Worm (Caenorhabditis elegans) whole organism, dauer: ENCODE results near the gene pps-1.

ENCODE experiments used
- unc-62 ChIP-seq: sonication (generic microtip); optimal IDR thresholded peaks from 2 replicates; lab custom pipeline; 2017; ENCODE audit warnings: missing biosample characterization, missing genetic modification reagents, missing genetic modification characterization

Gene pps-1

DNA sequence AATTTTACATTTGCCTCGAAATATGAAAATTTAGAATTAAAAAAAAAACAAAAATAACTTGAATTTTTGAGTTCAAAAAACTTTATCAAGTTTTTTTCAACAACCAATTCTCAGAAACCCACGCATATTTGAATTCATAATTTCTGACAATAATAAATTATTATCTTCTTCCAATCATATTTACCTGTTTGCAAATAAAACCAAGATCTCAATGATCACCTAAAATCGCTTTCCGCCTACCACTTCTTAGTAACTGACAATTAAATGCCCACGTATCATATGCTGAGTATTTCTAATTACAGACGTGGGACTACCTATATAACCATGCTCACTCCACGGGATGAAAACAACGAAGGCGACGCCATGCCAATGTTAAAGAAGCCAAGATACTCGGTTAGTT, at the start of gene pps-1:
pps-1 (plus strand) TSS at position 301 of the 400 bp plus-strand sequence.
- TF ChIP-seq unc-62 (GFP tag; lab: Kevin White, UChicago) = no peak

- no peak for TF ChIP-seq unc-62 (GFP tag; lab: Kevin White, UChicago)
Measured at ce11 chrIV:10112570-10112969, 49.2 kb upstream of the pps-1 start, which contains the start of gene nsph-3.2. Gene nsph-3.2, plus strand, starts transcription at chrIV:10112870.

- TF ChIP-seq unc-62 (GFP tag; lab: Kevin White, UChicago) = no peak
Measured at ce11 chrIV:10115142-10115541, 46.7 kb upstream of the pps-1 start, which contains the start of gene C04G2.10. Gene C04G2.10, plus strand, starts transcription at chrIV:10115442.

DNA sequence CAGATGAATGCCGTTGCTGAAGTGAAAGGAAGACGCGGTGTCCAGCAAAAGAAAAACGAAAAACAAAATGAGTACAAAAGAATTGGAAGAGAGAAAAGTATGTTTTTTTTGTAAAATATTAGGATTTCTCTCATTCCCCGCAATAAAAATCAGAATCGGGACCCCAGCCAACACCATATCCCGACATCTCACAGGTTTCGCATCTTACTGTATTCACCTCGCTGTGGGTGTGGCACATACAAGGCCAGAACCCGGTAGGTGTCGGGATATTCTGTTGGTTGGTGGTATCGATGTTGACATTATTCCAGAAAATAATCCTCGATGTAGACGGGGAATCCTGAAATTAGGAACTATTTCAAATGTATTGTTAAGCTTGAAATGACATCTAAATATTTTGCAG, 45.0 kb upstream of the pps-1 start:
- TF ChIP-seq unc-62 (GFP tag; lab: Kevin White, UChicago) = no peak

- no peak for TF ChIP-seq unc-62 (GFP tag; lab: Kevin White, UChicago)
Measured at ce11 chrIV:10122205-10122604, 39.6 kb upstream of the pps-1 start, which contains the start of gene irld-21. Gene irld-21, minus strand, starts transcription at chrIV:10122305.

DNA sequence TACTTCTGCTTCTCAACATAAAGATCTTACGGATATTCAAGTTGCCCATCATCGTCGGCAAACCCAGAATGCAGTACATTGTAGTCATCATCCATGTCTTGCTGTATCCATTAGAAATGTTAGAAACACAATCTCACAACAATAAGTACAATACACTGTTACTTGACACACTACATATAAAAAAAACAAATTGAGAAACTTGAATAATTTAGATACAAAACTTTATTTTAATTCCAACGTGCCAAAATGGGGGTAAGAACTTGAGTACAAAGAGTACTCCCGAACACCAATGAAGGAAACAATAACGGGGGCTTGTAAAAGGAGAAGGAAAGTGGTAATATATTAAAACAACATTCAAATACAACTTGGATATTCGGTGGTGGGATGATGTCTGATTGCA, 35.3 kb upstream of the pps-1 start, which contains the start of gene ctf-18:
ctf-18 (minus strand) TSS at position 101 of the 400 bp plus-strand sequence.
- no peak for TF ChIP-seq unc-62 (GFP tag; lab: Kevin White, UChicago)

DNA sequence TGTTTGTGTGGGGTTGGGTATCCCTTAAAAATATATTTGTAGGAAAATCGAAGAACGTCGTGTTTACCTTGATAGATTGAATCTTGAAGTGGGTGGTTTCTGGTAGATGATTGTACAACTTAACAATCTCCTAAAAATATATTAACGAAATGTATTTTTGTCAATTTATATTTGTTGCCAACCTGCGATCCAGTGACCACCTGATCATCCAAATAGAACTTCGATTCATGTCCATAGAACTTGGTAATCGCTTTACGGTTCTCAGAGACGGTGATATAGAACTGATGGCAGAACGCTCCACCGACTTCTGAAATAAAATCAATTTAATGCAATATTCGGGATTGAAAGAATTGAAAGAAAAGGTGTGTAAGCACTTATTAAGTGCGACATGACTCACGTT, 33.4 kb upstream of the pps-1 start:
- TF ChIP-seq unc-62 (GFP tag; lab: Kevin White, UChicago) = no peak

- no peak for TF ChIP-seq unc-62 (GFP tag; lab: Kevin White, UChicago)
Measured at ce11 chrIV:10128906-10129386, 32.9 kb upstream of the pps-1 start, which contains the start of the genes gtbp-1 and K08F4.3. Gene gtbp-1, minus strand, starts transcription at chrIV:10128956. Gene K08F4.3, plus strand, starts transcription at chrIV:10129257.

ce11 chrIV:10129957-10130356, 31.8 kb upstream of the pps-1 start, which contains the start of gene glt-3:
Gene glt-3, plus strand, starts transcription at chrIV:10130257.
- TF ChIP-seq unc-62 (GFP tag; lab: Kevin White, UChicago) = no peak

DNA sequence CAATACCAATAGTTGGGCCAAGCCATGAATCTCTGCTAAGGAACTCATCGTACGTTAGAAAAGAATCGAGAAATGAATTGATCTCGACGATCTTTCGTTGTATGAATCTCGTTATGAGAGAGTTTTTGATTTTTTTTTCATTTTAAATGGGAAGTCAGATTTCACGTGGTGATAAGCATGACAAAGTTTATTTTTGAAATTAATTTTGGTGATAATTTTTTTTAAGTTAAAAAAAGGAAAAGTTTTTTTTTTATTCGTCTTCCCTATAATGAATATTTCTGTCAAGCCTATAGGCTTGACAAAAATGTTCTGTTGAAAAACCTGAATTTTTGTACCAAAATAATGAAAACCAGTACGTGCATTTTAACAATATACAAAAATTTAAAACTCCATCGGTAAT, 26.0 kb upstream of the pps-1 start, which contains the start of gene K08F4.5:
K08F4.5 (minus strand) TSS at position 101 of the 400 bp plus-strand sequence.
- TF ChIP-seq unc-62 (GFP tag; lab: Kevin White, UChicago) = no peak

DNA sequence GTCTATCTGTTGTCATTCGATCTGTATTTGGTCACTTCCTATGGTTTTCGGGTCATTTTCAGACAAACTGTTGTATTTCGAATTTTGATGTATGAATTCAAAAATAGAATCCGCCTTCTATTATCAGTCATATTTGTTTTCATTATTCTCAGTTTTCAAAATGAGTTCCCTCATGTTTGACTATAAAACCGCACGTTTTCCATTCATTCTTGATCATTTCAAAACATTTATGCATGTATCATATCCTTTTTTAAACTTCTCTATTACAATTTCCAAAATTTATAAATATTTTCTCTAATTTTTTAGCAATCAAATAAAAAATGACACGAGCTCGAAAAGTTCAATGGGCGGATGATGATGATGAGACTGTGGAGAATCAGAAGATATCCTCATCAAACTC, 24.0 kb upstream of the pps-1 start, which contains the start of gene K08F4.12:
K08F4.12 (plus strand) TSS at position 301 of the 400 bp plus-strand sequence.
- no peak for TF ChIP-seq unc-62 (GFP tag; lab: Kevin White, UChicago)

ce11 chrIV:10140143-10140542, 21.7 kb upstream of the pps-1 start, which contains the start of gene gst-3:
Gene gst-3, minus strand, starts transcription at chrIV:10140243.
- no peak for TF ChIP-seq unc-62 (GFP tag; lab: Kevin White, UChicago)

DNA sequence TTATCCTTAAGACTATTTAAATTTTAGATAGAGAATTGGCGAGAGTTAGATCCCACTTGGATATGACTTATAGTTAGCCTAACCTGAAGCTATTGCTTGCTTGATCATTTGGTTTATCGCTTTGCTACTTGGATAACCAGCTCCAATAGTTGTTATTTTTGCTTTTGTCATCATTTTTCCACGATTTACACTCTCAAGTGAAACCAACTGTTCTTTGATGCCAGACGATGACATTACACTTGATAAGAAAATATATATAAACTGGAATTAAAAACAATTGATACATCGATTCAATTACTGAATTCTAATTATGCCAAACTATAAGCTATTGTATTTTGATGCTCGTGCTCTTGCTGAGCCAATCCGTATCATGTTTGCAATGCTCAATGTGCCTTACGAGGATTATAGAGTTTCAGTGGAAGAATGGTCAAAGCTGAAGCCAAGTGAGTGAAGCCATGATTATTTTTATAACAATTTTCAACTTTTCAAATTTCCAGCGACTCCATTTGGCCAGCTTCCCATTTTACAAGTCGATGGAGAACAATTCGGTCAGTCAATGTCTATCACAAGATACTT, 19.8 kb upstream of the pps-1 start, which contains the start of the genes gst-2, gst-4 and dhs-12:
gst-2 (minus strand) TSS at position 132 of the 576 bp plus-strand sequence.
gst-4 (plus strand) TSS at position 296 of the 576 bp plus-strand sequence.
dhs-12 (plus strand) TSS at position 526 of the 576 bp plus-strand sequence.
- TF ChIP-seq unc-62 (GFP tag; lab: Kevin White, UChicago) = no peak

- no peak for TF ChIP-seq unc-62 (GFP tag; lab: Kevin White, UChicago)
Measured at ce11 chrIV:10143640-10144039, 18.2 kb upstream of the pps-1 start, which contains the start of gene msp-38. Gene msp-38, minus strand, starts transcription at chrIV:10143740.

ce11 chrIV:10144487-10144886, 17.3 kb upstream of the pps-1 start:
- no peak for TF ChIP-seq unc-62 (GFP tag; lab: Kevin White, UChicago)

- TF ChIP-seq unc-62 (GFP tag; lab: Kevin White, UChicago) = no peak
Measured at ce11 chrIV:10144909-10145308, 16.9 kb upstream of the pps-1 start.
